Fruit fly (Drosophila melanogaster): ENCODE data around the gene Itgbn.

- TF ChIP-seq CG34367 (tag; optimal IDR thresholded peaks at IDR 0.05) (peak; percentile 99), D1 (tag; optimal IDR thresholded peaks at IDR 0.05) (peak; percentile 96), Pif1A (GFP tag; optimal IDR thresholded peaks at IDR 0.05) (peak; percentile 98), Pif1B (GFP tag; optimal IDR thresholded peaks at IDR 0.05) (peak; percentile 98), gl (tag; optimal IDR thresholded peaks at IDR 0.05) (peak; percentile 96), CG8159 (tag; optimal IDR thresholded peaks at IDR 0.05) (peak; percentile 99), rn (GFP tag; IDR thresholded peaks at IDR 0.05) (peak; percentile 89), EcR (GFP tag; optimal IDR thresholded peaks at IDR 0.05) (peak; percentile 76), CG13204 (GFP tag; optimal IDR thresholded peaks at IDR 0.05) (peak; percentile 95)
These were observed 43.3 kb upstream of the Itgbn start for dm6 chr2L:21009310-21010119.

Data from whole organism, pupa.